Worm (Caenorhabditis elegans): ENCODE data around the gene nlp-23.

Gene nlp-23

ce11 chrX:2372134-2372533, 29.4 kb upstream of the nlp-23 start (continued):
- TF ChIP-seq F49E8.2 (tag; optimal IDR thresholded peaks at IDR 0.05; ENCODE audit: borderline replicate concordance) (no peak), madf-9 (GFP tag; conservative IDR thresholded peaks at IDR 0.05) (no peak), dmd-9 (GFP tag; IDR thresholded peaks at IDR 0.05) (no peak), zfp-2 (tag; optimal IDR thresholded peaks at IDR 0.05) (no peak), ceh-82 (tag; optimal IDR thresholded peaks at IDR 0.05) (no peak), saeg-2 (GFP tag; IDR thresholded peaks at IDR 0.05) (no peak), hlh-11 (tag; optimal IDR thresholded peaks at IDR 0.05) (peak; percentile 69), daf-8 (GFP tag; IDR thresholded peaks at IDR 0.05) (no peak), egl-27 (tag; optimal IDR thresholded peaks at IDR 0.05) (no peak), unc-130 (GFP tag; optimal IDR thresholded peaks at IDR 0.05) (no peak), snpc-4 (tag; optimal IDR thresholded peaks at IDR 0.05) (no peak), nhr-28 (tag; optimal IDR thresholded peaks at IDR 0.05) (peak; percentile 65), daf-12 (tag; optimal IDR thresholded peaks at IDR 0.05) (no peak), lin-13 (GFP tag; optimal IDR thresholded peaks at IDR 0.05) (peak; percentile 9), nhr-102 (tag; optimal IDR thresholded peaks at IDR 0.05) (no peak), ZK337.2 (GFP tag; IDR thresholded peaks at IDR 0.05) (no peak), sdz-12 (GFP tag; optimal IDR thresholded peaks at IDR 0.05) (no peak), mdl-1 (tag; optimal IDR thresholded peaks at IDR 0.05) (no peak), daf-16 (GFP tag; optimal IDR thresholded peaks at IDR 0.05) (no peak), daf-16 (tag; optimal IDR thresholded peaks at IDR 0.05) (peak; percentile 82), fos-1 (tag; optimal IDR thresholded peaks at IDR 0.05) (no peak)

DNA sequence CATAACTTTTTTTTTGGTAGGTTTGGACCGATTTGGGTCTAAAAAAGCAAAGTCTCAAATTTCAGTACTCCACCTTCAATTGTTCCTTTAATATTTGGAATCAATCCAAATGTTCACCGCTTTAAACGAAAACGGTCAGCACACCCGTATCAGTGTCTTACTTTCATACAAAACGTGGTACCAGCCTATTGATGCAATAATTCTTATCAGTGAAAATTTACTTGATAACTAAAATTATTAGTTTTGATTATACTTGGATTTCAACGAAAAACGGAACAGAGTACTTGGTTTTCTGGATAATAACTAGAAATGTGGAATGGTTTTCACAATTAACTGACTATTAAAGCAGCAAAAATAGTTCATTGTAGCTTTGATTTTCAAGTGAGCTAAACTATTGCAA, 27.9 kb upstream of the nlp-23 start:
- TF ChIP-seq mes-2 (tag; optimal IDR thresholded peaks at IDR 0.05; ENCODE audit: poor library complexity, severe bottlenecking) = peak; percentile 3
- TF ChIP-seq duxl-1 (tag; optimal IDR thresholded peaks at IDR 0.05; ENCODE audit: poor library complexity) = no peak
- TF ChIP-seq dve-1 (tag; optimal IDR thresholded peaks at IDR 0.05; ENCODE audit: insufficient read depth) = peak; percentile 39
- TF ChIP-seq mxl-3 (GFP tag; optimal IDR thresholded peaks at IDR 0.05) = peak; percentile 38
- TF ChIP-seq pqm-1 (tag; optimal IDR thresholded peaks at IDR 0.05) = peak; percentile 82
- peak; percentile 54 for TF ChIP-seq nhr-28 (tag; optimal IDR thresholded peaks at IDR 0.05)
- no peak for TF ChIP-seq daf-16 (GFP tag; optimal IDR thresholded peaks at IDR 0.05)
- peak; percentile 72 for TF ChIP-seq daf-16 (tag; optimal IDR thresholded peaks at IDR 0.05)
- TF ChIP-seq madf-5 (GFP tag; IDR thresholded peaks at IDR 0.05) = no peak
- TF ChIP-seq php-3 (GFP tag; IDR thresholded peaks at IDR 0.05) = peak; percentile 43; the same call in 1 of the 2 replicates
- TF ChIP-seq daf-19 (GFP tag; conservative IDR thresholded peaks at IDR 0.05) = no peak
- no peak for TF ChIP-seq nhr-41 (GFP tag; IDR thresholded peaks at IDR 0.05)
- peak; percentile 38 for TF ChIP-seq hlh-11 (tag; optimal IDR thresholded peaks at IDR 0.05)
- no peak for TF ChIP-seq vab-7 (GFP tag; IDR thresholded peaks at IDR 0.05)

DNA sequence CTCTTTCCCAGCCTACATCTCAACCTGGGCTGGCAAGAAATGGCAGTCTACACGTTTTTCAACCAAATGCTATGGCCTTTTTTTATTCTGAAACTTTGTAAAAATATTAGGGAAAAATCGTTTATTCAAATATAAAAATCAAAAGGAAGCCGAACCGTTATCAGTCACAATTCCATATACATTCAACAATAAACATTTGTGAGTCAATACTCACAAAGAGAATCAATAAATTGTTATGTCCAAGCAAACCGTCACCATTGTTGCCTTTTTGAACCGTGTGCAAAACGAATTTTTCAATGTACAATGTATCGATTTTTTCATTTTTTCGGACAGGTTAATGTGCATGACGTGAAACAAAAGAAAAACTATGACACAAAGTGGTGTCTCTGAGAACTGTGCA, 26.3 kb upstream of the nlp-23 start:
- TF ChIP-seq mxl-2 (GFP tag; conservative IDR thresholded peaks at IDR 0.05) (no peak), R02D3.7 (tag; optimal IDR thresholded peaks at IDR 0.05) (no peak), zfp-2 (tag; optimal IDR thresholded peaks at IDR 0.05) (no peak), jun-1 (tag; optimal IDR thresholded peaks at IDR 0.05) (no peak), Y5F2A.4 (GFP tag; optimal IDR thresholded peaks at IDR 0.05) (no peak), Y75B8A.6 (GFP tag; IDR thresholded peaks at IDR 0.05) (no peak), nhr-28 (tag; optimal IDR thresholded peaks at IDR 0.05) (no peak), lin-13 (GFP tag; optimal IDR thresholded peaks at IDR 0.05) (no peak), lsy-2 (tag; optimal IDR thresholded peaks at IDR 0.05) (no peak), php-3 (GFP tag; IDR thresholded peaks at IDR 0.05) (0 out of 2 replicates have a peak, but pooled peaks have one; percentile 23), daf-16 (GFP tag; optimal IDR thresholded peaks at IDR 0.05) (no peak), daf-16 (tag; optimal IDR thresholded peaks at IDR 0.05) (peak; percentile 89), dve-1 (tag; optimal IDR thresholded peaks at IDR 0.05; ENCODE audit: insufficient read depth) (peak; percentile 29)
